Fruit fly (Drosophila melanogaster) ovary, adult (tissue): ENCODE results near the gene MED24.

Source experiments
- CG17801 ChIP-seq: fragments of 200-800 bp; optimal IDR thresholded peaks from 2 replicates; lab custom pipeline; 2019; ENCODE audit warnings: missing biosample characterization, mild to moderate bottlenecking, missing genetic modification characterization, moderate library complexity; ENCODE audit not compliant: partially characterized antibody

Gene MED24

DNA sequence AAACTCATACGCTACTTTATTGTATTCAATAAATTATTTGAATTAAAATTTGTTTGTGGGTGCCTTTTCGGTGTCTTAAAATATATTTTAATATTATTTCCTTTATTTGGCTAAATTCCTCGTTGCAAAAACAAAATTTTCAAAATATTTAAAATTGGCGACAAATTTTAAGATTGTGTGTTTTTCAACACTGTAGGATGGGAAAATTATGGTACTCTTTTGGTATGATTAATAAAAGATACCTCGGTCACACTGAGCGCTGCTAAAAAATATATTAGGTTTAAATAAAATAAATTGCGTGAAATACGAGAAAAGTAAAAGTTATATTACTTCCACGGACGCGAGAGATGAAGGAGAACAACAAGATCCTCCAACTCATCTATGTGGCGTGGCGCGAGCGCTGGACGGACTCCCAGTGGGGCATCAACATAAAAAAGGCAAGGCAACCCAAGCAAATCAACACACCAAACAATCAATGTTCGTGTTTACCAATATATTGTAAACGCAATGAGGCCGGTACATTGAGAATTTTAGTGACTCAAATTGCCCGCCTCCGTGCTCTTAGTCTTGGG is at the start of gene MED24:
Gene MED24 (plus strand): TSS at position 229 of the 572 bp plus-strand sequence.
- TF ChIP-seq CG17801 (GFP tag; lab: Kevin White, UChicago): peak; percentile 19

dm6 chr3L:8150284-8150683 is 40.8 kb upstream of the MED24 start:
- no peak for TF ChIP-seq CG17801 (GFP tag; lab: Kevin White, UChicago)

- no peak for TF ChIP-seq CG17801 (GFP tag; lab: Kevin White, UChicago)
Measured at dm6 chr3L:8150812-8151211, 40.3 kb upstream of the MED24 start.

- no peak for TF ChIP-seq CG17801 (GFP tag; lab: Kevin White, UChicago)
Measured at dm6 chr3L:8151727-8152199, 39.3 kb upstream of the MED24 start, which contains the start of gene CG13676. TSS of gene CG13676 (minus strand) at chr3L:8151813.

dm6 chr3L:8153206-8153996 is 37.7 kb upstream of the MED24 start:
- TF ChIP-seq CG17801 (GFP tag; lab: Kevin White, UChicago): no peak

DNA sequence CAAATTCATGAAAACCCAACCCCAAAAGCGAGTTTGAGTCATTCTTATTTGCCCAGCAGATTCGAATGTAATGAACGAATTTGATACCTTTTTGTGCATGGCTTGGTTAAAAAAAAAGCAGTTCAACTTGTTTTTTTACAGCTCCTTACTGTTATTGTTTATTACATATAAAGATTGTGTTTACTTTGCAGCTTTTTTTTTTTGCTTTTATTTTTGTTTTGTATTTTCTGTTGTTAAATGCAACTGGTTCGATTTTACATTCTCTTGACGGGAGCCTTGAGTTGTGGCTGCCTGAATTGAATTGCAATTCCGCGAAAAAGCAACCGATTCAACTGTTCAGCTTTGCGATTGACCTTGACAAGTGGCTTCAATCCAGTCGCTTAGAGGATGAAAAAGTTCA is 36.5 kb upstream of the MED24 start:
- no peak for TF ChIP-seq CG17801 (GFP tag; lab: Kevin White, UChicago)

dm6 chr3L:8155324-8155723 is 35.7 kb upstream of the MED24 start:
- no peak for TF ChIP-seq CG17801 (GFP tag; lab: Kevin White, UChicago)

dm6 chr3L:8156199-8156598 is 34.9 kb upstream of the MED24 start:
- TF ChIP-seq CG17801 (GFP tag; lab: Kevin White, UChicago): no peak

DNA sequence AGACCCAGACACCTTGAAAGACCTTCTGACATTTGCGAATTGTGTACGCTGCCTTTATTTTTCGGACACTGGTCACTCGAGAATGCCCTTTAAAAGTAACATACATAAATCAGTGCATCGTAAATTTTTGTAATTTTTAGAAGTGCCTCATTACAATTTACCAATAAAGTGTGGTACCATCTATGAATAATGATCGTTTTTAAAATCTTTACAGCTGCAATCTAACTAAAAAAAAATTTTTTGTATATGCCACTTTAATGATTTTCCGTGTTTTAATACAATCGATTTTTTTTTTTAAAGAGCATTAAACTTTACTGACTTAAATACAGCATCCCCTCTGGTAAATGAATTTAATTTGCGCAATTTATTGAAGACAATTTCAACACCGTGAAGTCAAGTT is 34.0 kb upstream of the MED24 start:
- no peak for TF ChIP-seq CG17801 (GFP tag; lab: Kevin White, UChicago)

- peak; percentile 14 for TF ChIP-seq CG17801 (GFP tag; lab: Kevin White, UChicago)
Measured at dm6 chr3L:8158715-8159380, 32.2 kb upstream of the MED24 start, which contains the start of gene CG42445. TSS of gene CG42445 (minus strand) at chr3L:8158900.

- no peak for TF ChIP-seq CG17801 (GFP tag; lab: Kevin White, UChicago)
Measured at dm6 chr3L:8159724-8160422, 31.2 kb upstream of the MED24 start, which contains the start of gene CG43886. TSS of gene CG43886 (minus strand) at chr3L:8159774.

DNA sequence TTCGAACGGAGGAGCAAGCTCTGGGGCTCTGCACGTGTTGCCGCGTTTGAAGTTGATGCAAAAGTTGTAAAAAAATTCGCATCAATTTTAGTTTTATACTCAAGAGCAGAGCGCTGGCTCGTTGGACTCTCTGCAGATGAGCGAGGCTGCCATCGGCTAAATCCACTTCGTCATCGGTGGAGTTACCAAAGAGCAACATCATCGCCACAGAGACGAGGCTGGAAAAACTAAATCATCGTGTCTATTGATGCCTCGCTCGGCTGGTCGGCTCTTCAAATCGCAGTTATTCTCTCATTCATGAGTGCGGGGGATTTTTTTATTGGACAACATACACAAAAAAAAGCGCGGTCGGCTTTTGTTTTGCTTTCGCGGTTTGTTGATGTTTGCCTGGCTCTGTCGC is 25.6 kb upstream of the MED24 start, which contains the start of gene CG13675:
Gene CG13675 (minus strand): TSS at position 83 of the 400 bp plus-strand sequence.
- no peak for TF ChIP-seq CG17801 (GFP tag; lab: Kevin White, UChicago)

DNA sequence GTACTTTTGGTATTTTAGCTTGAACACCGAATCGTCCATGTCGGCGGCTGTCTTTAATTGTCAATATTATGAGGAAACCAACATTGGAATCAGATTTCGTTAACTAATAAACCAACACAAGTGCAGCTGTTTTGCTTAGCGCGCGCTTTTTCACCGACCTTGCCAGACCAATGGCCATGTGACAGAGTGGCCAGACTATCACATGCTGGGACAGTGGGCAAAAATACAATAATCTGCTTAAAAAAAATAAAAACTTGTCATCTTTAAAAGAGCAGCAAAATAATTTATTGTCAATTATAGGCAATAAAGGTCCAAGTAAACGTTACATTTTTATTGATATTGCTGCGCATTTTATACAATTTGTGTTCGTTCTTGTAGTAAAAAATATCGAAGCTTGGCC is 15.3 kb upstream of the MED24 start, which contains the start of gene RecQ4:
Gene RecQ4 (minus strand): TSS at position 161 of the 400 bp plus-strand sequence.
- TF ChIP-seq CG17801 (GFP tag; lab: Kevin White, UChicago): no peak

dm6 chr3L:8177795-8178564 is 13.1 kb upstream of the MED24 start, which contains the start of gene Nmt:
TSS of gene Nmt (minus strand) at chr3L:8178429.
- TF ChIP-seq CG17801 (GFP tag; lab: Kevin White, UChicago): no peak
